Fruit fly (Drosophila melanogaster) whole organism, embryonic: Measurements from ENCODE around the gene CG3546.

Experiments used
- Bdp1 ChIP-seq: fragments of 200-800 bp; sonication (Bioruptor generic); optimal IDR thresholded peaks from 3 replicates; lab custom pipeline; 2016; ENCODE audit warnings: missing biosample characterization, missing genetic modification characterization
- CG10274 ChIP-seq: fragments of 200-800 bp; sonication (Bioruptor generic); optimal IDR thresholded peaks from 3 replicates; lab custom pipeline; 2017; ENCODE audit warnings: missing biosample characterization, mild to moderate bottlenecking, missing genetic modification characterization
- CG10462 ChIP-seq: fragments of 200-800 bp; sonication (Bioruptor generic); optimal IDR thresholded peaks from 2 replicates; lab custom pipeline; 2016; ENCODE audit warnings: missing biosample characterization, missing genetic modification characterization
- CG11093 ChIP-seq: fragments of 200-800 bp; sonication (Bioruptor generic); IDR thresholded peaks from 3 replicates; pipeline ENCODE4 v1.3.6; 2022; ENCODE audit warnings: missing biosample characterization, missing genetic modification characterization
- CG11247 ChIP-seq: fragments of 200-800 bp; sonication (Bioruptor generic); IDR thresholded peaks from 2 replicates; pipeline ENCODE4 v1.3.6; 2022; ENCODE audit warnings: missing biosample characterization, missing genetic modification characterization
- CG12659 ChIP-seq: fragments of 200-800 bp; sonication (Bioruptor generic); optimal IDR thresholded peaks from 3 replicates; lab custom pipeline; 2017; ENCODE audit warnings: mild to moderate bottlenecking, missing biosample characterization, missing genetic modification reagents, missing genetic modification characterization
- CG13296 ChIP-seq: fragments of 200-800 bp; sonication (Bioruptor generic); optimal IDR thresholded peaks from 3 replicates; lab custom pipeline; 2018; ENCODE audit warnings: missing biosample characterization, mild to moderate bottlenecking, missing genetic modification characterization
- CG14050 ChIP-seq: fragments of 200-800 bp; sonication (Bioruptor generic); IDR thresholded peaks from 3 replicates; pipeline ENCODE4 v1.3.6; 2022; ENCODE audit warnings: missing biosample characterization, missing genetic modification characterization
- CG1529 ChIP-seq: fragments of 200-800 bp; sonication (Bioruptor generic); optimal IDR thresholded peaks from 3 replicates; lab custom pipeline; 2018; ENCODE audit warnings: missing biosample characterization, missing genetic modification characterization
- CG17568 ChIP-seq: fragments of 200-800 bp; sonication (Bioruptor generic); optimal IDR thresholded peaks from 2 replicates; lab custom pipeline; 2018; ENCODE audit warnings: missing biosample characterization, mild to moderate bottlenecking, missing genetic modification characterization, moderate library complexity
- CG18011 ChIP-seq: fragments of 200-800 bp; sonication (Bioruptor generic); optimal IDR thresholded peaks from 2 replicates; lab custom pipeline; 2017; ENCODE audit warnings: missing biosample characterization, missing genetic modification characterization, mild to moderate bottlenecking, moderate library complexity, missing genotype
- CG2202 ChIP-seq: fragments of 200-800 bp; sonication (Bioruptor generic); optimal IDR thresholded peaks from 2 replicates; lab custom pipeline; 2018; ENCODE audit warnings: missing biosample characterization, mild to moderate bottlenecking, missing genetic modification characterization
- CG2875 ChIP-seq: fragments of 200-800 bp; sonication (Bioruptor generic); optimal IDR thresholded peaks from 2 replicates; lab custom pipeline; 2017; ENCODE audit warnings: missing biosample characterization, mild to moderate bottlenecking, missing genetic modification characterization, missing genetic modification reagents
- CG4282 ChIP-seq: fragments of 200-800 bp; sonication (Bioruptor generic); optimal IDR thresholded peaks from 2 replicates; lab custom pipeline; 2016; ENCODE audit warnings: missing biosample characterization, missing genetic modification characterization
- CG4707 ChIP-seq: fragments of 200-800 bp; sonication (Bioruptor generic); optimal IDR thresholded peaks from 2 replicates; lab custom pipeline; 2018; ENCODE audit warnings: missing biosample characterization, mild to moderate bottlenecking, missing genetic modification characterization, moderate library complexity
- CG6813 ChIP-seq: fragments of 200-800 bp; sonication (Bioruptor generic); optimal IDR thresholded peaks from 2 replicates; lab custom pipeline; 2017; ENCODE audit warnings: missing biosample characterization, missing genetic modification characterization, mild to moderate bottlenecking, moderate library complexity, missing genetic modification reagents
- CG6854 ChIP-seq: fragments of 200-800 bp; sonication (Bioruptor generic); optimal IDR thresholded peaks from 3 replicates; lab custom pipeline; 2017; ENCODE audit warnings: missing biosample characterization, mild to moderate bottlenecking, missing genetic modification characterization
- CG7963 ChIP-seq: fragments of 200-800 bp; sonication (Bioruptor generic); IDR thresholded peaks from 3 replicates; pipeline ENCODE4 v1.3.6; 2022; ENCODE audit warnings: missing biosample characterization, missing genetic modification characterization; ENCODE audit not compliant: partially characterized antibody
- CG7987 ChIP-seq: fragments of 200-800 bp; sonication (Bioruptor generic); optimal IDR thresholded peaks from 2 replicates; lab custom pipeline; 2018; ENCODE audit warnings: missing biosample characterization, mild to moderate bottlenecking, missing genetic modification characterization, moderate library complexity
- CG9727 ChIP-seq: fragments of 200-800 bp; sonication (Bioruptor generic); optimal IDR thresholded peaks from 3 replicates; lab custom pipeline; 2017; ENCODE audit warnings: missing biosample characterization, mild to moderate bottlenecking, missing genetic modification characterization
- CHES-1-like ChIP-seq: fragments of 200-800 bp; sonication (Bioruptor generic); optimal IDR thresholded peaks from 2 replicates; lab custom pipeline; 2016; ENCODE audit warnings: missing biosample characterization, missing genetic modification characterization
- Chrac-16 ChIP-seq: fragments of 200-800 bp; sonication (Bioruptor generic); optimal IDR thresholded peaks from 3 replicates; lab custom pipeline; 2016; ENCODE audit warnings: missing biosample characterization, missing genetic modification characterization
- Fer1 ChIP-seq: fragments of 200-800 bp; sonication (Bioruptor generic); optimal IDR thresholded peaks from 2 replicates; lab custom pipeline; 2017; ENCODE audit warnings: missing biosample characterization, mild to moderate bottlenecking, missing genetic modification characterization
- Fer3 ChIP-seq: fragments of 200-800 bp; sonication (Bioruptor generic); optimal IDR thresholded peaks from 2 replicates; lab custom pipeline; 2018; ENCODE audit warnings: missing biosample characterization, mild to moderate bottlenecking, missing genetic modification characterization, moderate library complexity
- Hand ChIP-seq: fragments of 200-800 bp; sonication (Bioruptor generic); optimal IDR thresholded peaks from 2 replicates; lab custom pipeline; 2017; ENCODE audit warnings: mild to moderate bottlenecking, missing biosample characterization, missing genetic modification reagents, missing genetic modification characterization
- Hey ChIP-seq: fragments of 200-800 bp; sonication (Bioruptor generic); optimal IDR thresholded peaks from 3 replicates; lab custom pipeline; 2018; ENCODE audit warnings: missing biosample characterization, mild to moderate bottlenecking, missing genetic modification characterization
- Six4 ChIP-seq: fragments of 200-800 bp; sonication (Bioruptor generic); optimal IDR thresholded peaks from 2 replicates; lab custom pipeline; 2016; ENCODE audit warnings: missing biosample characterization, missing genetic modification characterization
- Sry-β ChIP-seq: fragments of 200-800 bp; sonication (Bioruptor generic); optimal IDR thresholded peaks from 2 replicates; lab custom pipeline; 2018; ENCODE audit warnings: missing biosample characterization, mild to moderate bottlenecking, missing genetic modification characterization, moderate library complexity
- Xrp1 ChIP-seq: fragments of 200-800 bp; sonication (Bioruptor generic); IDR thresholded peaks from 2 replicates; pipeline ENCODE4 v1.3.6; 2022; ENCODE audit warnings: missing biosample characterization, missing genetic modification characterization
- aop ChIP-seq: fragments of 200-800 bp; sonication (Bioruptor generic); IDR thresholded peaks from 2 replicates; pipeline ENCODE4 v1.3.6; 2022; ENCODE audit warnings: missing biosample characterization, missing genetic modification characterization
- ase ChIP-seq: fragments of 200-800 bp; sonication (Bioruptor generic); IDR thresholded peaks from 3 replicates; pipeline ENCODE4 v1.3.6; 2022; ENCODE audit warnings: missing biosample characterization, missing genetic modification characterization
- crc ChIP-seq: fragments of 200-800 bp; sonication (Bioruptor generic); optimal IDR thresholded peaks from 2 replicates; lab custom pipeline; 2016; ENCODE audit warnings: missing biosample characterization, missing genetic modification characterization
- crp ChIP-seq, 2 experiments: fragments of 200-800 bp; sonication (Bioruptor generic); optimal IDR thresholded peaks; 2 replicates in 1 of 2; 3 replicates in 1 of 2; lab custom pipeline; 2017; ENCODE audit warnings: missing biosample characterization in 2 of 2, missing genetic modification characterization in 2 of 2, mild to moderate bottlenecking in 1 of 2, moderate library complexity in 1 of 2
- dmrt11E ChIP-seq: fragments of 200-800 bp; sonication (Bioruptor generic); optimal IDR thresholded peaks from 3 replicates; lab custom pipeline; 2018; ENCODE audit warnings: missing biosample characterization, mild to moderate bottlenecking, missing genetic modification characterization, moderate library complexity
- dpn ChIP-seq, 2 experiments: fragments of 200-800 bp; sonication (Bioruptor generic); optimal IDR thresholded peaks; 3 replicates each; lab custom pipeline; 2016; ENCODE audit warnings: missing biosample characterization in 2 of 2, missing genetic modification characterization in 2 of 2
- exex ChIP-seq: fragments of 200-800 bp; sonication (Bioruptor generic); optimal IDR thresholded peaks from 4 replicates; lab custom pipeline; 2018; ENCODE audit warnings: missing biosample characterization, mild to moderate bottlenecking, missing genetic modification characterization, moderate library complexity
- fd3F ChIP-seq: fragments of 200-800 bp; sonication (Bioruptor generic); optimal IDR thresholded peaks from 2 replicates; lab custom pipeline; 2018; ENCODE audit warnings: missing biosample characterization, mild to moderate bottlenecking, missing genetic modification characterization, moderate library complexity
- grn ChIP-seq: fragments of 200-800 bp; sonication (Bioruptor generic); optimal IDR thresholded peaks from 3 replicates; lab custom pipeline; 2017; ENCODE audit warnings: missing biosample characterization, missing genetic modification characterization
- her ChIP-seq: fragments of 200-800 bp; sonication (Bioruptor generic); optimal IDR thresholded peaks from 2 replicates; lab custom pipeline; 2016; ENCODE audit warnings: missing biosample characterization, missing genetic modification characterization
- maf-S ChIP-seq: fragments of 200-800 bp; sonication (Bioruptor generic); optimal IDR thresholded peaks from 2 replicates; lab custom pipeline; 2016; ENCODE audit warnings: missing biosample characterization, missing genetic modification characterization
- mam ChIP-seq: fragments of 200-800 bp; sonication (Bioruptor generic); optimal IDR thresholded peaks from 3 replicates; lab custom pipeline; 2016; ENCODE audit warnings: missing biosample characterization, missing genetic modification characterization
- pb ChIP-seq: fragments of 200-800 bp; sonication (Bioruptor generic); optimal IDR thresholded peaks from 3 replicates; lab custom pipeline; 2016; ENCODE audit warnings: missing biosample characterization, missing genetic modification characterization
- rib ChIP-seq: fragments of 200-800 bp; sonication (Bioruptor generic); IDR thresholded peaks from 2 replicates; pipeline ENCODE4 v1.3.6; 2022; ENCODE audit warnings: missing biosample characterization, missing genetic modification characterization
- scrt ChIP-seq: fragments of 200-800 bp; sonication (Bioruptor generic); optimal IDR thresholded peaks from 2 replicates; lab custom pipeline; 2018; ENCODE audit warnings: missing biosample characterization, mild to moderate bottlenecking, missing genetic modification characterization, moderate library complexity
- ssp ChIP-seq: fragments of 200-800 bp; sonication (Bioruptor generic); IDR thresholded peaks from 2 replicates; pipeline ENCODE4 v1.3.6; 2022; ENCODE audit warnings: missing biosample characterization, missing genetic modification characterization
- tap ChIP-seq: fragments of 200-800 bp; optimal IDR thresholded peaks from 3 replicates; lab custom pipeline; 2019; ENCODE audit warnings: missing biosample characterization, mild to moderate bottlenecking, missing genetic modification characterization, moderate library complexity
- tio ChIP-seq: fragments of 200-800 bp; sonication (Bioruptor generic); optimal IDR thresholded peaks from 2 replicates; lab custom pipeline; 2017; ENCODE audit warnings: missing biosample characterization, missing genetic modification characterization, inconsistent platforms
- zen2 ChIP-seq: fragments of 200-800 bp; sonication (Bioruptor generic); IDR thresholded peaks from 3 replicates; pipeline ENCODE4 v1.3.6; 2022; ENCODE audit warnings: missing biosample characterization, missing genetic modification characterization; ENCODE audit not compliant: partially characterized antibody

CG3546 gene

DNA sequence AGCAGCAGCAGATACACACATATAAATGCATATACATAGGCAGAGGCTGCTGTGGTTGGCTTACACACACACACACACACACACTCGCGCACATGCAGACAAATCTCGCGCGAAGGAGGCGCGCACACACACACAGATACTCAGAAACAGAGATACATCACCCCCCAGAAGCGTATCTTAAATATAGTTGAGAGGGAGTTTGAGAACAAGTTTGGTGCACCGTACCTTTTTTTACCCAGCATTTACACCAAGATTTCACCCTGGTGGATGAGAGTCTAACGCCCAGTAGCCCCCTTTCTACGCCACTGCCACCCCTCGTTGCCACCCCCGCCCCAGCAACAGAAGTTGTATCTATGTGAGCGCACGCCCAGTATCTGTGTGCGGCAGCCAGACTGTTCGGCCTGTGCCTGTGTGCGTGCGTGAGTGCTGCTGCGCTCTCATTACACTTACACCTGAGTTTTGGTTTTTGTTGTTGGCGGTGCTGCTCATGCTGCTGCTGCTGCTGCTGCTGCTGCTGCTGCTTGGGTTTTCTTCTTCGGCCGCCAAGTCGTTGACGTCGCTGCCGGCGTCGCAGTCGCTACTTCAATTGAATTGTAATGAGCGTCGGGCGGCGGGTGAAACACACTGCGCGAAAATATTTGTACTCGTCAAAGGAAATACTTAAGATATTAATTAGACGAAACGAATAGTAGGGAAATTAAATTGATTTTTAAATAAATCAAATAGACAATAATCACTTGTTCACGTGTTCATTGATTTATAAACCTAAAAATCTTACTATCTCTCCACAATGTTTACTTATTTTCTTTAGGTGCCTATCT, 32.3 kb downstream of the CG3546 start (continued):
- TF ChIP-seq aop (GFP tag; lab: Robert Waterston, UW), result peak; percentile 81
- peak; percentile 60 for TF ChIP-seq CG1529 (GFP tag; lab: Kevin White, UChicago)
- TF ChIP-seq grn, result peak; percentile 10
- peak; percentile 49 for TF ChIP-seq CG4707 (GFP tag; lab: Kevin White, UChicago)
- TF ChIP-seq her (GFP tag; lab: Kevin White, UChicago), result peak; percentile 48
- peak; percentile 49 for TF ChIP-seq fd3F (GFP tag; lab: Kevin White, UChicago)
- TF ChIP-seq Six4, result peak; percentile 84
- TF ChIP-seq CG11093 (GFP tag; lab: Robert Waterston, UW), result peak; percentile 84
- no peak for TF ChIP-seq Bdp1 (GFP tag; lab: Kevin White, UChicago)
- TF ChIP-seq Fer1 (GFP tag; lab: Kevin White, UChicago), result peak; percentile 73
- TF ChIP-seq tap (tag; lab: Kevin White, UChicago), result peak; percentile 45
- TF ChIP-seq maf-S (GFP tag; lab: Kevin White, UChicago), result no peak
- TF ChIP-seq Hey (tag; lab: Kevin White, UChicago), result peak; percentile 50
- peak; percentile 63 for TF ChIP-seq scrt (GFP tag; lab: Kevin White, UChicago)
- TF ChIP-seq exex, result no peak
- peak; percentile 70 for TF ChIP-seq Fer3 (tag; lab: Kevin White, UChicago)
- peak; percentile 50 for TF ChIP-seq CG2202
- TF ChIP-seq rib (GFP tag; lab: Robert Waterston, UW), result peak; percentile 23; the same call in 1 of the 2 replicates
- TF ChIP-seq CG11247 (GFP tag; lab: Robert Waterston, UW), result peak; percentile 87
- TF ChIP-seq CG6854 (GFP tag; lab: Kevin White, UChicago), result peak; percentile 48
- TF ChIP-seq ase (GFP tag; lab: Robert Waterston, UW), result peak; percentile 91
- TF ChIP-seq CG14050 (GFP tag; lab: Robert Waterston, UW), result peak; percentile 89
- peak; percentile 20 for TF ChIP-seq crc
- peak; percentile 62 for TF ChIP-seq CG18011
- TF ChIP-seq CG6813 (GFP tag; lab: Kevin White, UChicago), result peak; percentile 70
- TF ChIP-seq CG12659 (GFP tag; lab: Kevin White, UChicago), result peak; percentile 77
- peak; percentile 44 for TF ChIP-seq CG10274 (GFP tag; lab: Kevin White, UChicago)
- TF ChIP-seq CG10462 (GFP tag; lab: Kevin White, UChicago), result peak; percentile 48
- peak; percentile 83 for TF ChIP-seq ssp (GFP tag; lab: Robert Waterston, UW)
- peak; percentile 92 for TF ChIP-seq Xrp1 (GFP tag; lab: Robert Waterston, UW)
- peak in 1 of 2 experiments; percentile 49 for TF ChIP-seq crp (GFP tag; optimal IDR thresholded peaks at IDR 0.05; lab: Kevin White, UChicago)
- TF ChIP-seq mam (GFP tag; lab: Kevin White, UChicago), result peak; percentile 52
- TF ChIP-seq dpn (GFP tag; optimal IDR thresholded peaks at IDR 0.05; lab: Kevin White, UChicago), result peak in 1 of 2 experiments; percentile 90
- no peak for TF ChIP-seq CG7963 (GFP tag; lab: Robert Waterston, UW)
- no peak for TF ChIP-seq Sry-β (GFP tag; lab: Kevin White, UChicago)
- TF ChIP-seq CG4282 (GFP tag; lab: Kevin White, UChicago), result no peak
- TF ChIP-seq dmrt11E (tag; lab: Kevin White, UChicago), result peak; percentile 89
- TF ChIP-seq CG17568 (GFP tag; lab: Kevin White, UChicago), result no peak
- TF ChIP-seq CG9727, result peak; percentile 84
- peak; percentile 36 for TF ChIP-seq CHES-1-like (GFP tag; lab: Kevin White, UChicago)
- TF ChIP-seq pb, result no peak
- TF ChIP-seq tio, result peak; percentile 52
- TF ChIP-seq CG7987 (GFP tag; lab: Kevin White, UChicago), result no peak
- peak; percentile 89 for TF ChIP-seq Chrac-16 (GFP tag; lab: Kevin White, UChicago)
- TF ChIP-seq zen2 (GFP tag; lab: Robert Waterston, UW), result 0 out of 3 replicates have a peak, but pooled peaks have one; percentile 38
- TF ChIP-seq Hand (GFP tag; lab: Kevin White, UChicago), result peak; percentile 42
- peak; percentile 75 for TF ChIP-seq CG2875 (GFP tag; lab: Kevin White, UChicago)
- TF ChIP-seq CG13296, result peak; percentile 26
